Worm (Caenorhabditis elegans) whole organism, mixed stage, embryonic: ENCODE measurements around the gene F46B3.1.
"Not testable (repeated sequence)": the region's sequence is repeated elsewhere in the genome, so short reads cannot be mapped to it uniquely, and the experiment has no call there.

Experiments used
- M03D4.4 ChIP-seq: sonication (generic microtip); optimal IDR thresholded peaks from 2 replicates; lab custom pipeline; 2017; ENCODE audit warnings: mild to moderate bottlenecking, missing genetic modification characterization, missing compliant biosample characterization
- bed-3 ChIP-seq: fragments of 200-800 bp; sonication (Bioruptor generic); optimal IDR thresholded peaks from 3 replicates; lab custom pipeline; 2018; ENCODE audit warnings: mild to moderate bottlenecking, missing genetic modification characterization, moderate library complexity, missing compliant biosample characterization
- blmp-1 ChIP-seq: fragments of 150-350 bp; optimal IDR thresholded peaks from 2 replicates; lab custom pipeline; 2014; ENCODE audit warnings: missing biosample characterization, missing genetic modification characterization
- ceh-39 ChIP-seq: fragments of 150-350 bp; optimal IDR thresholded peaks from 2 replicates; lab custom pipeline; 2014; ENCODE audit warnings: missing biosample characterization, missing genetic modification characterization
- ceh-43 ChIP-seq: fragments of 200-800 bp; sonication (Bioruptor generic); optimal IDR thresholded peaks from 2 replicates; lab custom pipeline; 2018; ENCODE audit warnings: mild to moderate bottlenecking, missing genetic modification characterization, moderate library complexity, missing compliant biosample characterization
- ceh-83 ChIP-seq: fragments of 200-800 bp; sonication (Bioruptor generic); optimal IDR thresholded peaks from 2 replicates; lab custom pipeline; 2018; ENCODE audit warnings: mild to moderate bottlenecking, missing genetic modification characterization, missing compliant biosample characterization
- cnd-1 ChIP-seq: fragments of 200-800 bp; sonication (Bioruptor generic); optimal IDR thresholded peaks from 2 replicates; lab custom pipeline; 2018; ENCODE audit warnings: mild to moderate bottlenecking, missing genetic modification characterization, missing compliant biosample characterization
- drap-1 ChIP-seq: fragments of 200-800 bp; sonication (Bioruptor generic); optimal IDR thresholded peaks from 3 replicates; lab custom pipeline; 2018; ENCODE audit warnings: mild to moderate bottlenecking, missing genetic modification characterization, missing compliant biosample characterization
- elt-1 ChIP-seq: sonication (generic microtip); optimal IDR thresholded peaks from 2 replicates; lab custom pipeline; 2017; ENCODE audit warnings: missing genetic modification characterization, mild to moderate bottlenecking, missing compliant biosample characterization, antibody characterized with exemption, moderate library complexity, borderline replicate concordance; ENCODE audit not compliant: insufficient read depth
- elt-3 ChIP-seq: fragments of 150-350 bp; optimal IDR thresholded peaks from 2 replicates; lab custom pipeline; 2014; ENCODE audit warnings: missing biosample characterization, missing genetic modification characterization
- flh-1 ChIP-seq: fragments of 200-800 bp; sonication (Bioruptor generic); optimal IDR thresholded peaks from 2 replicates; lab custom pipeline; 2018; ENCODE audit warnings: mild to moderate bottlenecking, missing genetic modification characterization, moderate library complexity, missing compliant biosample characterization
- ham-2 ChIP-seq: fragments of 200-800 bp; sonication (Bioruptor generic); optimal IDR thresholded peaks from 2 replicates; lab custom pipeline; 2018; ENCODE audit warnings: mild to moderate bottlenecking, missing genetic modification characterization, missing compliant biosample characterization
- hlh-1 ChIP-seq: fragments of 150-350 bp; optimal IDR thresholded peaks from 2 replicates; lab custom pipeline; 2014; ENCODE audit warnings: missing biosample characterization, missing genetic modification reagents, missing genetic modification characterization
- lin-13 ChIP-seq: fragments of 150-350 bp; optimal IDR thresholded peaks from 2 replicates; lab custom pipeline; 2014; ENCODE audit warnings: missing biosample characterization, missing genetic modification characterization
- lin-32 ChIP-seq: fragments of 200-800 bp; sonication (Bioruptor generic); optimal IDR thresholded peaks from 2 replicates; lab custom pipeline; 2018; ENCODE audit warnings: mild to moderate bottlenecking, missing genetic modification characterization, missing compliant biosample characterization
- lsy-2 ChIP-seq: fragments of 150-350 bp; optimal IDR thresholded peaks from 2 replicates; lab custom pipeline; 2014; ENCODE audit warnings: missing biosample characterization, missing genetic modification characterization
- mab-5 ChIP-seq: fragments of 150-350 bp; optimal IDR thresholded peaks from 2 replicates; lab custom pipeline; 2014; ENCODE audit warnings: missing biosample characterization, missing genetic modification characterization
- mep-1 ChIP-seq: fragments of 150-350 bp; optimal IDR thresholded peaks from 2 replicates; lab custom pipeline; 2017; ENCODE audit warnings: missing biosample characterization, missing genetic modification reagents, missing genetic modification characterization, inconsistent platforms
- mls-2 ChIP-seq: sonication (generic microtip); optimal IDR thresholded peaks from 2 replicates; lab custom pipeline; 2016; ENCODE audit warnings: mild to moderate bottlenecking, missing genetic modification characterization, moderate library complexity, missing compliant biosample characterization
- nhr-2 ChIP-seq: fragments of 150-350 bp; optimal IDR thresholded peaks from 2 replicates; lab custom pipeline; 2014; ENCODE audit warnings: missing biosample characterization, missing genetic modification characterization
- nhr-237 ChIP-seq: fragments of 150-350 bp; optimal IDR thresholded peaks from 2 replicates; lab custom pipeline; 2014; ENCODE audit warnings: missing biosample characterization, missing genetic modification characterization
- pha-4 ChIP-seq: fragments of 150-350 bp; optimal IDR thresholded peaks from 2 replicates; lab custom pipeline; 2018; ENCODE audit warnings: missing biosample characterization, missing genetic modification reagents, missing genetic modification characterization
- sem-2 ChIP-seq: fragments of 200-800 bp; sonication (Bioruptor generic); optimal IDR thresholded peaks from 2 replicates; lab custom pipeline; 2018; ENCODE audit warnings: mild to moderate bottlenecking, missing genetic modification characterization, missing compliant biosample characterization
- snpc-4 ChIP-seq: fragments of 150-350 bp; optimal IDR thresholded peaks from 2 replicates; lab custom pipeline; 2014; ENCODE audit warnings: missing biosample characterization, missing genetic modification characterization
- sptf-1 ChIP-seq: sonication (generic microtip); optimal IDR thresholded peaks from 2 replicates; lab custom pipeline; 2017; ENCODE audit warnings: mild to moderate bottlenecking, missing genetic modification characterization, moderate library complexity, missing compliant biosample characterization
- tbx-8 ChIP-seq: fragments of 200-800 bp; sonication (Bioruptor generic); optimal IDR thresholded peaks from 2 replicates; lab custom pipeline; 2018; ENCODE audit warnings: mild to moderate bottlenecking, missing genetic modification characterization, moderate library complexity, missing compliant biosample characterization
- unc-120 ChIP-seq: sonication (generic microtip); optimal IDR thresholded peaks from 2 replicates; lab custom pipeline; 2017; ENCODE audit warnings: missing genetic modification characterization, missing compliant biosample characterization; ENCODE audit not compliant: poor library complexity, severe bottlenecking
- unc-39 ChIP-seq: fragments of 150-350 bp; optimal IDR thresholded peaks from 2 replicates; lab custom pipeline; 2014; ENCODE audit warnings: missing biosample characterization, missing genetic modification characterization
- unc-62 ChIP-seq: fragments of 150-350 bp; optimal IDR thresholded peaks from 2 replicates; lab custom pipeline; 2014; ENCODE audit warnings: missing biosample characterization, missing genetic modification reagents, missing genetic modification characterization
- zip-8 ChIP-seq: fragments of 150-350 bp; optimal IDR thresholded peaks from 2 replicates; lab custom pipeline; 2014; ENCODE audit warnings: missing biosample characterization, missing genetic modification characterization

F46B3.1 gene

ce11 chrV:20574872-20575271 is 22.1 kb downstream of the F46B3.1 start:
- TF ChIP-seq tbx-8 (no peak), cnd-1 (tag; lab: Kevin White, UChicago) (no peak), sptf-1 (tag; lab: Kevin White, UChicago) (no peak), bed-3 (GFP tag; lab: Kevin White, UChicago) (no peak), lin-13 (tag; lab: Kevin White, UChicago) (no peak), nhr-2 (no peak), nhr-237 (tag; lab: Kevin White, UChicago) (no peak), mab-5 (no peak), unc-120 (tag; lab: Kevin White, UChicago) (no peak), drap-1 (GFP tag; lab: Kevin White, UChicago) (no peak)
- TF ChIP-seq, all 35 proteins: peak for 0

- TF ChIP-seq zip-8 (tag; lab: Kevin White, UChicago), result no peak
Observed at ce11 chrV:20574314-20574713, 22.7 kb downstream of the F46B3.1 start, which contains the start of gene clec-263. TSS of gene clec-263 (plus strand) at chrV:20574614.

DNA sequence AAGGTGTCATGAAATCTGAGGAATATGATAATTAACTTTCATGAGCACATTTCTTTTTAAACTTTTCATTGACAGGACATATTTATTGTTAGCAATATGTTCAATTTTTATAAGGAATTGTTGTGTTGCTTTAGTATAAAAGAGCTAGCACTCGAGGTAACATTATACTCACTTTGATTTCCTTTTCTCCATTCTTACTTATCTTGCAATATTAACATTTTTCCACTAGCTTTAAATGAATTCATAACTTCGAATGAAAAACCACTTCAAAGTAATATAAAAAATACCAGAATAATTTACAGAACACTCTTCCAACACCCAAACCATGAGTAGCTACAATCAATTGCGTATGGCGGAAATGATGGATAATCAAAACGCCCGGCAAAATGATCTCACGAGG is 23.6 kb downstream of the F46B3.1 start, which contains the start of gene F26F2.5:
Gene F26F2.5, plus strand, starts transcription at position 301 of the 400 bp plus-strand sequence.
- TF ChIP-seq M03D4.4, result no peak
- TF ChIP-seq cnd-1 (tag; lab: Kevin White, UChicago), result no peak
- TF ChIP-seq lin-13 (tag; lab: Kevin White, UChicago), result no peak
- TF ChIP-seq lsy-2 (tag; lab: Kevin White, UChicago), result no peak
- TF ChIP-seq elt-3 (tag; lab: Kevin White, UChicago), result no peak
- no peak for TF ChIP-seq mep-1 (tag; lab: Kevin White, UChicago)
- TF ChIP-seq sem-2, result no peak
- TF ChIP-seq zip-8 (tag; lab: Kevin White, UChicago), result no peak
- no peak for TF ChIP-seq bed-3 (GFP tag; lab: Kevin White, UChicago)
- no peak for TF ChIP-seq snpc-4 (tag; lab: Kevin White, UChicago)

DNA sequence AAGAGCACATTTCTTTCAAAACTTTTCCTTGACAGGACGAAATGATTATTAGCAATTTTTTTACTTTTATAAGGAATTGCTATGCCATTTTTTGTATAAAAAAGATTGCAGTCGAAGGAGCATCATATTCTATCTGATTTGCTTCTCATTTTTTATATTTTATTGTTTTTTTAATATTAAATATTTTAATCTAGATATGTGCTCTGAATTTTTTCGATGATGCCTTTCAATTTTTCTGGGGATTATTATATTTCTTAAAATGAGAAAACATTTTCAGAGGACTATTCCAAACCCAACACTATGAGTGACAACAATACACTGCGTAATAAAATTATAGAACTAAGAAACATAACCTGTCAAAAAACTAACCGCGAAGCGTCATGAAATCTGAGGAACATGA is 28.0 kb downstream of the F46B3.1 start, which contains the start of gene F26F2.4:
Gene F26F2.4, plus strand, starts transcription at position 301 of the 400 bp plus-strand sequence.
- not testable (repeated sequence) for TF ChIP-seq cnd-1, nhr-237, lsy-2 (tag; lab: Kevin White, UChicago)

DNA sequence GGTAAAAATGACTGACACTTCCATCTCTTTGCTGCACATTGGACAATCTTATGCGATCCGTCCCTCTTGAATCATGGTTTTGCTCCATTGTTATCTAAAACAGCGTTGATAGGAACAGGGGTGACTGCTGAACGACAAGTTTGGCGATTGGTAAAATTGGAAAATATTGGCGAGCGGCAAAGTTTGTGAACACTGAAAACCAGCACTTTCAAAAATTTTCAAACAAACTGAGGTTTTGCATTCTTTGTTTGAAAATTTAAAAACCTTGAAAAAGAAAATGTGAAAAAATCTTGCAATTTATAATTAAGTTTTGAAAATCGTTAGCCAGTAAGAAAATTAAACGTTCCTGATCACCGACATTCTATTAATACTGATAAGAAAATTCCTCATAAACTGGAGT is 30.5 kb downstream of the F46B3.1 start, which contains the start of gene F26F2.3:
Gene F26F2.3, minus strand, starts transcription at position 101 of the 400 bp plus-strand sequence.
- TF ChIP-seq ceh-43, result no peak
- TF ChIP-seq, all 35 proteins: peak for 0

- not testable (repeated sequence) for TF ChIP-seq mls-2 (tag; lab: Kevin White, UChicago); ham-2 (GFP tag; lab: Kevin White, UChicago); nhr-2
Observed at ce11 chrV:20564054-20564453, 32.9 kb downstream of the F46B3.1 start, which contains the start of gene F26F2.13. TSS of gene F26F2.13 (plus strand) at chrV:20564354.

DNA sequence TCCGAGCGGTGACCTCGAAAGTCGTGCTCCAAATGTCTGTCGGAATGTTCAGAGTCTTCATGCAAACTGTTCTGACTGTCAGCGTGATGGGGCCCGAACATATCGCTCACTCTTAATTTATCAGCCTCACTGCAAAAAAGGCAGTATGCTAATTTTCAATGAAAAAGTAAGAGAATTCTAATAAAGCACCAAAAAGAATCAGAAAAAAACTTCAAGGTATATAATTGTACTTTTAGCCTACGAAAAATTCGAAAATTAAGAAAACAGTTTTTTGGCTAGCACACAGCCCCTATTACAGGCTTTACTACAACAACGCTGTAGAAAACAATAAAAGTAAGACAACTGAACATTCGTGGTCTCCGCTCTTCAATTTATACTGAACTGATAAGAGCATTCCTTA is 35.2 kb downstream of the F46B3.1 start, which contains the start of gene F26F2.1:
Gene F26F2.1, minus strand, starts transcription at position 101 of the 400 bp plus-strand sequence.
- no peak for TF ChIP-seq drap-1 (GFP tag; lab: Kevin White, UChicago)
- no peak for TF ChIP-seq sptf-1 (tag; lab: Kevin White, UChicago)
- no peak for TF ChIP-seq sem-2
- no peak for TF ChIP-seq M03D4.4
- no peak for TF ChIP-seq blmp-1 (tag; lab: Kevin White, UChicago)
- no peak for TF ChIP-seq hlh-1 (tag; lab: Kevin White, UChicago)
- TF ChIP-seq ceh-83 (GFP tag; lab: Kevin White, UChicago), result no peak
- TF ChIP-seq mab-5, result no peak
- TF ChIP-seq ham-2 (GFP tag; lab: Kevin White, UChicago), result no peak
- TF ChIP-seq flh-1 (GFP tag; lab: Kevin White, UChicago), result no peak
- no peak for TF ChIP-seq elt-1 (tag; lab: Kevin White, UChicago)
- TF ChIP-seq unc-62 (GFP tag; lab: Kevin White, UChicago), result no peak
- no peak for TF ChIP-seq ceh-39
- TF ChIP-seq lin-32 (GFP tag; lab: Kevin White, UChicago), result no peak
- no peak for TF ChIP-seq unc-39
- no peak for TF ChIP-seq pha-4 (tag; lab: Kevin White, UChicago)
- no peak for TF ChIP-seq unc-120 (tag; lab: Kevin White, UChicago)
- no peak for TF ChIP-seq lin-13 (tag; lab: Kevin White, UChicago)
- no peak for TF ChIP-seq nhr-237 (tag; lab: Kevin White, UChicago)
- TF ChIP-seq lsy-2 (tag; lab: Kevin White, UChicago), result no peak
